Fruit fly (Drosophila melanogaster) whole organism, embryonic: ENCODE data around the gene CG5727.
A peak's percentile ranks its signal among the peaks of the same experiment; 100 is the strongest.

Experiments used
- Atf6 ChIP-seq: fragments of 200-800 bp; sonication (Bioruptor generic); IDR thresholded peaks from 2 replicates; pipeline ENCODE4 v1.3.6; 2022; ENCODE audit warnings: missing biosample characterization, missing genetic modification characterization
- B-H1 ChIP-seq: fragments of 200-800 bp; sonication (Bioruptor generic); IDR thresholded peaks from 3 replicates; pipeline ENCODE4 v1.3.6; 2022; ENCODE audit warnings: missing biosample characterization, missing genetic modification characterization
- Blimp-1 ChIP-seq: fragments of 200-800 bp; sonication (Bioruptor generic); optimal IDR thresholded peaks from 3 replicates; lab custom pipeline; 2018; ENCODE audit warnings: missing biosample characterization, missing genetic modification characterization, mild to moderate bottlenecking, moderate library complexity, missing genetic modification reagents
- CG10267 ChIP-seq: fragments of 200-800 bp; sonication (Bioruptor generic); optimal IDR thresholded peaks from 2 replicates; lab custom pipeline; 2018; ENCODE audit warnings: missing biosample characterization, mild to moderate bottlenecking, missing genetic modification characterization, moderate library complexity
- CG10431 ChIP-seq: fragments of 200-800 bp; sonication (Bioruptor generic); optimal IDR thresholded peaks from 3 replicates; lab custom pipeline; 2018; ENCODE audit warnings: missing biosample characterization, mild to moderate bottlenecking, missing genetic modification characterization
- CG11456 ChIP-seq: fragments of 200-800 bp; sonication (Bioruptor generic); IDR thresholded peaks from 3 replicates; pipeline ENCODE4 v1.3.6; 2022; ENCODE audit warnings: missing biosample characterization, missing genetic modification characterization
- CG11695 ChIP-seq: fragments of 200-800 bp; sonication (Bioruptor generic); IDR thresholded peaks from 3 replicates; pipeline ENCODE4 v1.3.6; 2022; ENCODE audit warnings: missing biosample characterization, missing genetic modification characterization
- CG12769 ChIP-seq: fragments of 200-800 bp; sonication (Bioruptor generic); optimal IDR thresholded peaks from 2 replicates; lab custom pipeline; 2019; ENCODE audit warnings: missing biosample characterization, mild to moderate bottlenecking, missing genetic modification characterization, moderate library complexity
- CG15269 ChIP-seq: fragments of 200-800 bp; sonication (Bioruptor generic); optimal IDR thresholded peaks from 2 replicates; lab custom pipeline; 2018; ENCODE audit warnings: missing biosample characterization, mild to moderate bottlenecking, missing genetic modification characterization, moderate library complexity
- CG15696 ChIP-seq: fragments of 200-800 bp; sonication (Bioruptor generic); optimal IDR thresholded peaks from 2 replicates; lab custom pipeline; 2019; ENCODE audit warnings: missing biosample characterization, mild to moderate bottlenecking, missing genetic modification characterization, moderate library complexity
- CG16813 ChIP-seq: fragments of 200-800 bp; sonication (Bioruptor generic); IDR thresholded peaks from 3 replicates; pipeline ENCODE4 v1.3.6; 2022; ENCODE audit warnings: missing biosample characterization, missing genetic modification characterization; ENCODE audit not compliant: partially characterized antibody
- CG17912 ChIP-seq: fragments of 200-800 bp; sonication (Bioruptor generic); optimal IDR thresholded peaks from 2 replicates; lab custom pipeline; 2018; ENCODE audit warnings: missing biosample characterization, mild to moderate bottlenecking, missing genetic modification characterization
- CG18011 ChIP-seq: fragments of 200-800 bp; sonication (Bioruptor generic); optimal IDR thresholded peaks from 2 replicates; lab custom pipeline; 2017; ENCODE audit warnings: missing biosample characterization, missing genetic modification characterization, mild to moderate bottlenecking, moderate library complexity, missing genotype
- CG18764 ChIP-seq: fragments of 200-800 bp; sonication (Bioruptor generic); optimal IDR thresholded peaks from 3 replicates; lab custom pipeline; 2016; ENCODE audit warnings: missing biosample characterization, missing genetic modification characterization
- CG32532 ChIP-seq: fragments of 200-800 bp; sonication (Bioruptor generic); IDR thresholded peaks from 2 replicates; pipeline ENCODE4 v1.3.6; 2022; ENCODE audit warnings: missing biosample characterization, missing genetic modification characterization
- CG3726 ChIP-seq: fragments of 200-800 bp; sonication (Bioruptor generic); IDR thresholded peaks from 3 replicates; pipeline ENCODE4, ENCODE4 v1.3.6; 2022; ENCODE audit warnings: missing biosample characterization, missing genetic modification characterization
- CG4730 ChIP-seq: fragments of 200-800 bp; sonication (Bioruptor generic); IDR thresholded peaks from 2 replicates; pipeline ENCODE4 v1.3.6; 2022; ENCODE audit warnings: missing biosample characterization, missing genetic modification characterization
- CG6689 ChIP-seq: fragments of 200-800 bp; sonication (Bioruptor generic); IDR thresholded peaks from 2 replicates; pipeline ENCODE4 v1.3.6; 2022; ENCODE audit warnings: missing biosample characterization, missing genetic modification characterization
- CG6765 ChIP-seq: fragments of 200-800 bp; sonication (Bioruptor generic); optimal IDR thresholded peaks from 3 replicates; lab custom pipeline; 2017; ENCODE audit warnings: missing biosample characterization, mild to moderate bottlenecking, missing genetic modification characterization
- CG6791 ChIP-seq: fragments of 200-800 bp; sonication (Bioruptor generic); IDR thresholded peaks from 3 replicates; pipeline ENCODE4 v1.3.6; 2022; ENCODE audit warnings: missing biosample characterization, missing genetic modification characterization; ENCODE audit not compliant: partially characterized antibody
- CG8359 ChIP-seq: fragments of 200-800 bp; sonication (Bioruptor generic); optimal IDR thresholded peaks from 2 replicates; lab custom pipeline; 2017; ENCODE audit warnings: missing biosample characterization, mild to moderate bottlenecking, missing genetic modification characterization, borderline replicate concordance
- CG8924 ChIP-seq: fragments of 200-800 bp; optimal IDR thresholded peaks from 3 replicates; lab custom pipeline; 2019; ENCODE audit warnings: missing biosample characterization, mild to moderate bottlenecking, missing genetic modification characterization, moderate library complexity
- CkIIα-i1 ChIP-seq: fragments of 200-800 bp; sonication (Bioruptor generic); IDR thresholded peaks from 2 replicates; pipeline ENCODE4 v1.3.6; 2022; ENCODE audit warnings: missing biosample characterization, missing genetic modification characterization
- Dip3 ChIP-seq: fragments of 200-800 bp; sonication (Bioruptor generic); optimal IDR thresholded peaks from 3 replicates; lab custom pipeline; 2016; ENCODE audit warnings: missing biosample characterization, missing genetic modification characterization
- Gug ChIP-seq: fragments of 200-800 bp; sonication (Bioruptor generic); IDR thresholded peaks from 4 replicates; pipeline ENCODE4 v1.3.6; 2022; ENCODE audit warnings: missing biosample characterization, missing genetic modification characterization
- Jarid2 ChIP-seq: fragments of 200-800 bp; sonication (Bioruptor generic); optimal IDR thresholded peaks from 3 replicates; lab custom pipeline; 2017; ENCODE audit warnings: mild to moderate bottlenecking, missing biosample characterization, missing genetic modification reagents, missing genetic modification characterization
- Kr ChIP-seq: fragments of 200-800 bp; sonication (Bioruptor generic); optimal IDR thresholded peaks from 2 replicates; lab custom pipeline; 2017; ENCODE audit warnings: missing biosample characterization, mild to moderate bottlenecking, missing genetic modification characterization
- NC2α ChIP-seq: fragments of 200-800 bp; sonication (Bioruptor generic); optimal IDR thresholded peaks from 2 replicates; lab custom pipeline; 2016; ENCODE audit warnings: missing biosample characterization, missing genetic modification characterization
- Poxn ChIP-seq: fragments of 200-800 bp; sonication (Bioruptor generic); IDR thresholded peaks from 2 replicates; pipeline ENCODE4 v1.3.6; 2022; ENCODE audit warnings: missing biosample characterization, missing genetic modification characterization
- Sin3A ChIP-seq: fragments of >200 bp; optimal IDR thresholded peaks from 2 replicates; lab custom pipeline; 2018
- Six4 ChIP-seq: fragments of 200-800 bp; sonication (Bioruptor generic); optimal IDR thresholded peaks from 2 replicates; lab custom pipeline; 2016; ENCODE audit warnings: missing biosample characterization, missing genetic modification characterization
- Sry-β ChIP-seq: fragments of 200-800 bp; sonication (Bioruptor generic); optimal IDR thresholded peaks from 2 replicates; lab custom pipeline; 2018; ENCODE audit warnings: missing biosample characterization, mild to moderate bottlenecking, missing genetic modification characterization, moderate library complexity
- YL-1 ChIP-seq: fragments of 200-800 bp; sonication (Bioruptor generic); optimal IDR thresholded peaks from 3 replicates; lab custom pipeline; 2017; ENCODE audit warnings: missing biosample characterization, mild to moderate bottlenecking, missing genetic modification characterization
- az2 ChIP-seq: fragments of 200-800 bp; sonication (Bioruptor generic); optimal IDR thresholded peaks from 3 replicates; lab custom pipeline; 2016; ENCODE audit warnings: missing biosample characterization, missing genetic modification characterization
- bigmax ChIP-seq: fragments of 200-800 bp; sonication (Bioruptor generic); optimal IDR thresholded peaks from 2 replicates; lab custom pipeline; 2018; ENCODE audit warnings: missing biosample characterization, mild to moderate bottlenecking, missing genetic modification characterization
- chm ChIP-seq: fragments of 200-800 bp; sonication (Bioruptor generic); IDR thresholded peaks from 2 replicates; pipeline ENCODE4 v1.3.6; 2022; ENCODE audit warnings: missing biosample characterization, missing genetic modification characterization
- cwo ChIP-seq: fragments of 200-800 bp; sonication (Bioruptor generic); optimal IDR thresholded peaks from 3 replicates; lab custom pipeline; 2017; ENCODE audit warnings: missing biosample characterization, missing genetic modification characterization, mild to moderate bottlenecking, moderate library complexity, missing genetic modification reagents
- danr ChIP-seq: fragments of 200-800 bp; sonication (Bioruptor generic); IDR thresholded peaks from 2 replicates; pipeline ENCODE4 v1.3.6; 2022; ENCODE audit warnings: missing biosample characterization, missing genetic modification characterization
- disco-r ChIP-seq: fragments of 200-800 bp; sonication (Bioruptor generic); optimal IDR thresholded peaks from 2 replicates; lab custom pipeline; 2016; ENCODE audit warnings: missing biosample characterization, missing genetic modification characterization
- dm ChIP-seq: fragments of 200-800 bp; sonication (Bioruptor generic); optimal IDR thresholded peaks from 3 replicates; lab custom pipeline; 2016; ENCODE audit warnings: missing biosample characterization, missing genetic modification characterization
- ems ChIP-seq: fragments of 200-800 bp; sonication (Bioruptor generic); optimal IDR thresholded peaks from 3 replicates; lab custom pipeline; 2016; ENCODE audit warnings: missing biosample characterization, missing genetic modification characterization
- gfzf ChIP-seq: fragments of 200-800 bp; sonication (Bioruptor generic); optimal IDR thresholded peaks from 2 replicates; lab custom pipeline; 2016; ENCODE audit warnings: missing biosample characterization, mild to moderate bottlenecking, missing genetic modification characterization, moderate library complexity
- kni ChIP-seq: fragments of 200-800 bp; sonication (Bioruptor generic); optimal IDR thresholded peaks from 3 replicates; lab custom pipeline; 2017; ENCODE audit warnings: mild to moderate bottlenecking, missing biosample characterization, missing genetic modification reagents, missing genetic modification characterization
- psq ChIP-seq: fragments of 200-800 bp; sonication (Bioruptor generic); optimal IDR thresholded peaks from 2 replicates; lab custom pipeline; 2017; ENCODE audit warnings: missing biosample characterization, missing genetic modification characterization
- repo ChIP-seq: fragments of 200-800 bp; sonication (Bioruptor generic); optimal IDR thresholded peaks from 2 replicates; lab custom pipeline; 2016; ENCODE audit warnings: missing biosample characterization, missing genetic modification characterization
- sens-2 ChIP-seq: fragments of 200-800 bp; sonication (Bioruptor generic); IDR thresholded peaks from 2 replicates; pipeline ENCODE4 v1.3.6; 2022; ENCODE audit warnings: missing biosample characterization, missing genetic modification characterization
- slbo ChIP-seq: fragments of 200-800 bp; sonication (Bioruptor generic); IDR thresholded peaks from 2 replicates; pipeline ENCODE4 v1.3.6; 2022; ENCODE audit warnings: missing biosample characterization, missing genetic modification characterization
- so ChIP-seq: fragments of 200-800 bp; sonication (Bioruptor generic); IDR thresholded peaks from 3 replicates; pipeline ENCODE4 v1.3.6; 2022; ENCODE audit warnings: missing biosample characterization, missing genetic modification characterization
- tap ChIP-seq: fragments of 200-800 bp; optimal IDR thresholded peaks from 3 replicates; lab custom pipeline; 2019; ENCODE audit warnings: missing biosample characterization, mild to moderate bottlenecking, missing genetic modification characterization, moderate library complexity
- tna ChIP-seq: fragments of 200-800 bp; sonication (Bioruptor generic); IDR thresholded peaks from 2 replicates; pipeline ENCODE4 v1.3.6; 2022; ENCODE audit warnings: missing biosample characterization, missing genetic modification characterization; ENCODE audit not compliant: partially characterized antibody
- yki ChIP-seq: fragments of >200 bp; optimal IDR thresholded peaks from 3 replicates; lab custom pipeline; 2018

Gene CG5727

DNA sequence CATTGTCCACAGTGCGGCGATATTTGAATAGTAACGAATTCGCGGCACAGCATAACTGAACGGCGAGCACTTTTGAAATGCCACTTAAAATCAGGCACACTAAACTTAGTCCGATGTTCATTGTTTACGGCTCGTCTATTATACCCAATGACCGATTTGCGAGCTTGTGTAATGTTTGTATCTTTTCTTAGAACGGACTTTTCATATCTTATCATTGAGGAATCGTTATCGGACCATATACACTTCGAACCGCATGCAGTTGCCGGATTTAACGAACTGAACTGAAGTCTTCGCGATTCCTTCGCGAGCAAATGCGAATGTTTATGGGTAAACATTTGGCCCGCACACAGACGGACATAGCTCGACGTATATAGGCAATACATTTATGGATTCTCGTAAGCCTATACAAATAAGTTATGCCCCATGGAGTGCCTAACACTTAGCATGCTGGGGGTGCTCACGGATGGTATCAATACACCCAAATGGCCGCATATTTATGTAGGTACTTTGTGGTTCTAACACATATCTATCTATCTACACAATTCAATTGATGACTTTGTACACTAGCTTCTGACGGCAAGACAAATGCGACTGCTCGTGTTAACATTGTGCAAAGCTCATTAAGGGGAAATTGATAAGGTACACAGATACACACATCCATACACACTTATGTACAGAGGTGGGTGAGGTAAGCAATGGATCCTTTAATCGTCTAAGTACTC, 27.4 kb upstream of the CG5727 start, which contains the start of gene mthl15 (continued):
- TF ChIP-seq CG6765 (GFP tag; lab: Kevin White, UChicago) (peak; percentile 34), CG10431 (GFP tag; lab: Kevin White, UChicago) (no peak), CG18011 (GFP tag; lab: Kevin White, UChicago) (no peak), CG11456 (no peak), yki (lab: Kevin White, UChicago) (no peak), Blimp-1 (GFP tag; lab: Kevin White, UChicago) (no peak), NC2α (GFP tag; lab: Kevin White, UChicago) (peak; percentile 22), Six4 (GFP tag; lab: Kevin White, UChicago) (no peak), CG16813 (no peak), CG32532 (GFP tag; lab: Robert Waterston, UW) (no peak), CG15696 (tag; lab: Kevin White, UChicago) (peak; percentile 34), Gug (GFP tag; lab: Robert Waterston, UW) (no peak), CG17912 (GFP tag; lab: Kevin White, UChicago) (peak; percentile 22), YL-1 (no peak), B-H1 (GFP tag; lab: Robert Waterston, UW) (no peak), Sry-β (GFP tag; lab: Kevin White, UChicago) (no peak), CG12769 (no peak), CG6791 (GFP tag; lab: Robert Waterston, UW) (no peak), dm (GFP tag; lab: Kevin White, UChicago) (no peak), cwo (no peak), danr (GFP tag; lab: Robert Waterston, UW) (no peak), Dip3 (GFP tag; lab: Kevin White, UChicago) (no peak), so (GFP tag; lab: Robert Waterston, UW) (no peak), kni (no peak), CG8924 (tag; lab: Kevin White, UChicago) (no peak), CG4730 (GFP tag; lab: Robert Waterston, UW) (no peak), CG18764 (GFP tag; lab: Kevin White, UChicago) (no peak), CG10267 (tag; lab: Kevin White, UChicago) (no peak), bigmax (GFP tag; lab: Kevin White, UChicago) (no peak), slbo (GFP tag; lab: Robert Waterston, UW) (no peak), CG8359 (no peak), tap (tag; lab: Kevin White, UChicago) (no peak), CG11695 (GFP tag; lab: Robert Waterston, UW) (peak; percentile 28; the same call in 1 of the 3 replicates), Sin3A (lab: Kevin White, UChicago) (no peak), CkIIα-i1 (no peak), az2 (GFP tag; lab: Kevin White, UChicago) (no peak), Kr (GFP tag; lab: Kevin White, UChicago) (peak; percentile 0), CG6689 (GFP tag; lab: Robert Waterston, UW) (no peak), gfzf (GFP tag; lab: Kevin White, UChicago) (no peak), sens-2 (GFP tag; lab: Robert Waterston, UW) (no peak), disco-r (no peak), CG3726 (GFP tag; lab: Robert Waterston, UW) (no peak), Atf6 (GFP tag; lab: Robert Waterston, UW) (peak; percentile 41; the same call in 1 of the 2 replicates), repo (GFP tag; lab: Kevin White, UChicago) (no peak), Jarid2 (GFP tag; lab: Kevin White, UChicago) (no peak), Poxn (no peak), ems (GFP tag; lab: Kevin White, UChicago) (no peak), CG15269 (tag; lab: Kevin White, UChicago) (no peak), psq (GFP tag; lab: Kevin White, UChicago) (no peak), chm (GFP tag; lab: Robert Waterston, UW) (no peak), tna (GFP tag; lab: Robert Waterston, UW) (no peak)
